Worm (Caenorhabditis elegans) whole organism, L2 larva: Measurements from ENCODE around the gene K06A4.10.

Experiments used
- ama-1 ChIP-seq: fragments of 150-350 bp; optimal IDR thresholded peaks from 2 replicates; lab custom pipeline; 2018; ENCODE audit warnings: inconsistent platforms
- snpc-4 ChIP-seq: fragments of 150-350 bp; optimal IDR thresholded peaks from 2 replicates; lab custom pipeline; 2014; ENCODE audit warnings: missing biosample characterization, missing genetic modification characterization

DNA sequence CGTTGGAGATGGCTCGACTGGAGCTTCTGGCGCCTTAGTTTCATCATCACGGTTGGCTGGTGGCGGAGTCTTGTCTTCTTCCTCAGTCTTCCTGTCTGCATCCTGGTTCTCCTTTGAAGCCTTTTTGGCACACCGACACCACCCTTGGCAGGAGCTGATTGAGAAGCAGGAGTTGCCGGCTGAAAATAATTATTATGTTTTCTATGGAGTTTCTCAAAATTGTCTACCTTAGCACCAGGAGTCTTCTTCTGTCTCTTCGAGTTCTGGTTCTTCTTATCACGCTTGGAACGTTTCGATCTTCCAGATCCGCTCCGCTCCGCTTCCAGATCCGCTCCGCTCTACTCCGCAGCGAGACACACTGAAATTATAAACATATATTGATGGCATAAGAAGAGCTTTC is 9.0 kb downstream of the K06A4.10 start, which contains the start of gene K06A4.6:
- no peak for TF ChIP-seq ama-1
- no peak for TF ChIP-seq snpc-4 (tag; lab: Kevin White, UChicago)
